Fruit fly (Drosophila melanogaster) whole organism, embryonic: Measurements from ENCODE around the gene Mdr65.

ENCODE experiments used
- B-H2 ChIP-seq: fragments of 200-800 bp; sonication (Bioruptor generic); optimal IDR thresholded peaks from 2 replicates; lab custom pipeline; 2018; ENCODE audit warnings: missing biosample characterization, mild to moderate bottlenecking, missing genetic modification characterization
- CG10274 ChIP-seq: fragments of 200-800 bp; sonication (Bioruptor generic); optimal IDR thresholded peaks from 3 replicates; lab custom pipeline; 2017; ENCODE audit warnings: missing biosample characterization, mild to moderate bottlenecking, missing genetic modification characterization
- CG10565 ChIP-seq: fragments of 200-800 bp; sonication (Bioruptor generic); optimal IDR thresholded peaks from 3 replicates; lab custom pipeline; 2016; ENCODE audit warnings: missing biosample characterization, mild to moderate bottlenecking, missing genetic modification characterization
- CG15011 ChIP-seq: fragments of 200-800 bp; sonication (Bioruptor generic); optimal IDR thresholded peaks from 3 replicates; lab custom pipeline; 2018; ENCODE audit warnings: missing biosample characterization, mild to moderate bottlenecking, missing genetic modification characterization
- CG1529 ChIP-seq: fragments of 200-800 bp; sonication (Bioruptor generic); optimal IDR thresholded peaks from 3 replicates; lab custom pipeline; 2018; ENCODE audit warnings: missing biosample characterization, missing genetic modification characterization
- CG15601 ChIP-seq: fragments of 200-800 bp; sonication (Bioruptor generic); optimal IDR thresholded peaks from 3 replicates; lab custom pipeline; 2019; ENCODE audit warnings: missing biosample characterization, mild to moderate bottlenecking, missing genetic modification characterization, moderate library complexity
- CG17385 ChIP-seq: fragments of 200-800 bp; sonication (Bioruptor generic); optimal IDR thresholded peaks from 3 replicates; lab custom pipeline; 2018; ENCODE audit warnings: missing biosample characterization, mild to moderate bottlenecking, missing genetic modification characterization
- CG2199 ChIP-seq: fragments of 200-800 bp; sonication (Bioruptor generic); IDR thresholded peaks from 3 replicates; pipeline ENCODE4 v1.3.6; 2022; ENCODE audit warnings: missing biosample characterization, missing genetic modification characterization
- CG3163 ChIP-seq: fragments of 200-800 bp; sonication (Bioruptor generic); optimal IDR thresholded peaks from 3 replicates; lab custom pipeline; 2016; ENCODE audit warnings: missing biosample characterization, missing genetic modification characterization
- CG32532 ChIP-seq: fragments of 200-800 bp; sonication (Bioruptor generic); IDR thresholded peaks from 2 replicates; pipeline ENCODE4 v1.3.6; 2022; ENCODE audit warnings: missing biosample characterization, missing genetic modification characterization
- CG33557 ChIP-seq: fragments of 200-800 bp; sonication (Bioruptor generic); optimal IDR thresholded peaks from 2 replicates; lab custom pipeline; 2019; ENCODE audit warnings: missing biosample characterization, mild to moderate bottlenecking, missing genetic modification characterization, moderate library complexity
- CG6254 ChIP-seq: fragments of 200-800 bp; sonication (Bioruptor generic); optimal IDR thresholded peaks from 3 replicates; lab custom pipeline; 2017; ENCODE audit warnings: mild to moderate bottlenecking, missing biosample characterization, missing genetic modification reagents, missing genetic modification characterization
- CG6765 ChIP-seq: fragments of 200-800 bp; sonication (Bioruptor generic); optimal IDR thresholded peaks from 3 replicates; lab custom pipeline; 2017; ENCODE audit warnings: missing biosample characterization, mild to moderate bottlenecking, missing genetic modification characterization
- CG6791 ChIP-seq: fragments of 200-800 bp; sonication (Bioruptor generic); IDR thresholded peaks from 3 replicates; pipeline ENCODE4 v1.3.6; 2022; ENCODE audit warnings: missing biosample characterization, missing genetic modification characterization; ENCODE audit not compliant: partially characterized antibody
- CG7963 ChIP-seq: fragments of 200-800 bp; sonication (Bioruptor generic); IDR thresholded peaks from 3 replicates; pipeline ENCODE4 v1.3.6; 2022; ENCODE audit warnings: missing biosample characterization, missing genetic modification characterization; ENCODE audit not compliant: partially characterized antibody
- CG8089 ChIP-seq: fragments of 200-800 bp; sonication (Bioruptor generic); optimal IDR thresholded peaks from 3 replicates; lab custom pipeline; 2016; ENCODE audit warnings: missing biosample characterization, missing genetic modification characterization
- CG8478 ChIP-seq: fragments of >200 bp; optimal IDR thresholded peaks from 2 replicates; lab custom pipeline; 2018
- CG9609 ChIP-seq: fragments of 200-800 bp; sonication (Bioruptor generic); optimal IDR thresholded peaks from 3 replicates; lab custom pipeline; 2016; ENCODE audit warnings: missing biosample characterization, missing genetic modification characterization
- CG9876 ChIP-seq: fragments of 200-800 bp; sonication (Bioruptor generic); optimal IDR thresholded peaks from 2 replicates; lab custom pipeline; 2016; ENCODE audit warnings: missing biosample characterization, missing genetic modification characterization
- CTCF ChIP-seq: fragments of 200-800 bp; sonication (Bioruptor generic); optimal IDR thresholded peaks from 2 replicates; lab custom pipeline; 2017; ENCODE audit warnings: missing biosample characterization, mild to moderate bottlenecking, missing genetic modification characterization, moderate library complexity
- Dll ChIP-seq: fragments of 200-800 bp; sonication (Bioruptor generic); IDR thresholded peaks from 4 replicates; pipeline ENCODE4 v1.3.6; 2022; ENCODE audit warnings: missing biosample characterization, missing genetic modification characterization; ENCODE audit not compliant: partially characterized antibody
- Eip74EF ChIP-seq, 2 experiments: fragments of 200-800 bp in 1 of 2; fragments of >200 bp in 1 of 2; sonication (Bioruptor generic) in 1 of 2; optimal IDR thresholded peaks; 2 replicates each; lab custom pipeline; 2017 to 2019; ENCODE audit warnings: missing biosample characterization in 2 of 2, missing genetic modification characterization in 2 of 2, mild to moderate bottlenecking in 1 of 2, moderate library complexity in 1 of 2
- HLH54F ChIP-seq: fragments of 200-800 bp; sonication (Bioruptor generic); optimal IDR thresholded peaks from 3 replicates; lab custom pipeline; 2016; ENCODE audit warnings: missing biosample characterization, missing genetic modification characterization
- Hmr ChIP-seq: fragments of 200-800 bp; sonication (Bioruptor generic); optimal IDR thresholded peaks from 3 replicates; lab custom pipeline; 2017; ENCODE audit warnings: mild to moderate bottlenecking, missing biosample characterization, missing genetic modification reagents, missing genetic modification characterization
- Hr78 ChIP-seq, 2 experiments: fragments of 200-800 bp in 1 of 2; fragments of >200 bp in 1 of 2; sonication (Bioruptor generic) in 1 of 2; optimal IDR thresholded peaks; 2 replicates each; lab custom pipeline; 2017 to 2019; ENCODE audit warnings: missing biosample characterization in 2 of 2, missing genetic modification characterization in 2 of 2, mild to moderate bottlenecking in 1 of 2, moderate library complexity in 1 of 2
- Lim3 ChIP-seq: fragments of 200-800 bp; sonication (Bioruptor generic); IDR thresholded peaks from 2 replicates; pipeline ENCODE4 v1.3.6; 2022; ENCODE audit warnings: missing biosample characterization, missing genetic modification characterization
- Meics ChIP-seq: fragments of 200-800 bp; sonication (Bioruptor generic); optimal IDR thresholded peaks from 2 replicates; lab custom pipeline; 2017; ENCODE audit warnings: missing biosample characterization, mild to moderate bottlenecking, missing genetic modification characterization
- Myb ChIP-seq: fragments of 200-800 bp; sonication (Bioruptor generic); optimal IDR thresholded peaks from 2 replicates; lab custom pipeline; 2016; ENCODE audit warnings: missing biosample characterization, missing genetic modification characterization
- Ptx1 ChIP-seq: fragments of 200-800 bp; sonication (Bioruptor generic); IDR thresholded peaks from 2 replicates; pipeline ENCODE4 v1.3.6; 2022; ENCODE audit warnings: missing biosample characterization, missing genetic modification characterization
- Scr ChIP-seq: fragments of 200-800 bp; sonication (Bioruptor generic); IDR thresholded peaks from 2 replicates; pipeline ENCODE4 v1.3.6; 2022; ENCODE audit warnings: missing biosample characterization, missing genetic modification characterization; ENCODE audit not compliant: partially characterized antibody
- Usf ChIP-seq: fragments of 200-800 bp; sonication (Bioruptor generic); optimal IDR thresholded peaks from 2 replicates; lab custom pipeline; 2017; ENCODE audit warnings: missing genotype, missing biosample characterization, missing genetic modification characterization
- ash1 ChIP-seq: fragments of 200-800 bp; sonication (Bioruptor generic); optimal IDR thresholded peaks from 2 replicates; lab custom pipeline; 2018; ENCODE audit warnings: missing biosample characterization, mild to moderate bottlenecking, missing genetic modification characterization
- caup ChIP-seq: fragments of 200-800 bp; sonication (Bioruptor generic); optimal IDR thresholded peaks from 3 replicates; lab custom pipeline; 2017; ENCODE audit warnings: missing biosample characterization, mild to moderate bottlenecking, missing genetic modification characterization, moderate library complexity; ENCODE audit not compliant: severe bottlenecking
- crol ChIP-seq: fragments of 200-800 bp; sonication (Bioruptor generic); IDR thresholded peaks from 2 replicates; pipeline ENCODE4 v1.3.6; 2022; ENCODE audit warnings: missing biosample characterization, missing genetic modification characterization
- dan ChIP-seq: fragments of 200-800 bp; sonication (Bioruptor generic); IDR thresholded peaks from 2 replicates; pipeline ENCODE4 v1.3.6; 2022; ENCODE audit warnings: missing biosample characterization, missing genetic modification characterization
- gcm2 ChIP-seq: fragments of 200-800 bp; sonication (Bioruptor generic); optimal IDR thresholded peaks from 2 replicates; lab custom pipeline; 2016; ENCODE audit warnings: missing biosample characterization, missing genetic modification characterization
- grn ChIP-seq: fragments of 200-800 bp; sonication (Bioruptor generic); optimal IDR thresholded peaks from 3 replicates; lab custom pipeline; 2017; ENCODE audit warnings: missing biosample characterization, missing genetic modification characterization
- hkb ChIP-seq, 2 experiments: fragments of 200-800 bp in 1 of 2; fragments of >200 bp in 1 of 2; sonication (Bioruptor generic) in 1 of 2; IDR thresholded peaks in 1 of 2; optimal IDR thresholded peaks in 1 of 2; 2 replicates each; pipeline versions ENCODE4 v1.3.6 to Lab custom; 2017 to 2022; ENCODE audit warnings: missing biosample characterization in 1 of 2, missing genetic modification characterization in 1 of 2
- ind ChIP-seq: fragments of 200-800 bp; sonication (Bioruptor generic); optimal IDR thresholded peaks from 3 replicates; lab custom pipeline; 2016; ENCODE audit warnings: missing biosample characterization, missing genetic modification characterization
- nmo ChIP-seq: fragments of 200-800 bp; sonication (Bioruptor generic); optimal IDR thresholded peaks from 2 replicates; lab custom pipeline; 2018; ENCODE audit warnings: missing biosample characterization, mild to moderate bottlenecking, missing genetic modification characterization, moderate library complexity
- nom ChIP-seq: fragments of 200-800 bp; sonication (Bioruptor generic); optimal IDR thresholded peaks from 2 replicates; lab custom pipeline; 2017; ENCODE audit warnings: missing biosample characterization, missing genetic modification characterization, mild to moderate bottlenecking, moderate library complexity, missing genetic modification reagents
- onecut ChIP-seq: fragments of 200-800 bp; sonication (Bioruptor generic); IDR thresholded peaks from 2 replicates; pipeline ENCODE4 v1.3.6; 2022; ENCODE audit warnings: missing biosample characterization, missing genetic modification characterization
- pb ChIP-seq: fragments of 200-800 bp; sonication (Bioruptor generic); optimal IDR thresholded peaks from 3 replicates; lab custom pipeline; 2016; ENCODE audit warnings: missing biosample characterization, missing genetic modification characterization
- salm ChIP-seq: fragments of 200-800 bp; sonication (Bioruptor generic); optimal IDR thresholded peaks from 2 replicates; lab custom pipeline; 2018; ENCODE audit warnings: missing biosample characterization, mild to moderate bottlenecking, missing genetic modification characterization
- sima ChIP-seq: fragments of 200-800 bp; sonication (Bioruptor generic); optimal IDR thresholded peaks from 2 replicates; lab custom pipeline; 2016; ENCODE audit warnings: missing biosample characterization, missing genetic modification characterization
- so ChIP-seq: fragments of 200-800 bp; sonication (Bioruptor generic); IDR thresholded peaks from 3 replicates; pipeline ENCODE4 v1.3.6; 2022; ENCODE audit warnings: missing biosample characterization, missing genetic modification characterization
- sr ChIP-seq: fragments of 200-800 bp; sonication (Bioruptor generic); IDR thresholded peaks from 3 replicates; pipeline ENCODE4 v1.3.6; 2022; ENCODE audit warnings: missing biosample characterization, missing genetic modification characterization
- trh ChIP-seq: fragments of 200-800 bp; sonication (Bioruptor generic); optimal IDR thresholded peaks from 2 replicates; lab custom pipeline; 2016; ENCODE audit warnings: missing biosample characterization, missing genetic modification characterization
- vfl ChIP-seq: fragments of 200-800 bp; sonication (Bioruptor generic); optimal IDR thresholded peaks from 2 replicates; lab custom pipeline; 2016; ENCODE audit warnings: missing biosample characterization, missing genetic modification characterization
- z ChIP-seq: fragments of 200-800 bp; sonication (Bioruptor generic); IDR thresholded peaks from 3 replicates; pipeline ENCODE4 v1.3.6; 2022; ENCODE audit warnings: missing biosample characterization, missing genetic modification characterization

The Mdr65 gene

dm6 chr3L:6215976-6216786, 29.4 kb downstream of the Mdr65 start (continued):
- TF ChIP-seq Dll (GFP tag; lab: Robert Waterston, UW): no peak
- TF ChIP-seq CG10274 (GFP tag; lab: Kevin White, UChicago): peak; percentile 13
- no peak for TF ChIP-seq CG3163 (GFP tag; lab: Kevin White, UChicago)
- no peak for TF ChIP-seq Hmr
- TF ChIP-seq B-H2 (GFP tag; lab: Kevin White, UChicago): no peak
- no peak for TF ChIP-seq CG15601 (tag; lab: Kevin White, UChicago)
- TF ChIP-seq so: no peak
- TF ChIP-seq dan (GFP tag; lab: Robert Waterston, UW): no peak
- no peak for TF ChIP-seq z (GFP tag; lab: Robert Waterston, UW)
- TF ChIP-seq CG8478: no peak
- no peak for TF ChIP-seq CG32532 (GFP tag; lab: Robert Waterston, UW)
- no peak for TF ChIP-seq CG10565 (GFP tag; lab: Kevin White, UChicago)
- no peak for TF ChIP-seq Hr78 (GFP tag; optimal IDR thresholded peaks at IDR 0.05; lab: Kevin White, UChicago)
- TF ChIP-seq hkb (optimal IDR thresholded peaks at IDR 0.05; lab: Kevin White, UChicago): no peak
- TF ChIP-seq hkb (GFP tag; IDR thresholded peaks at IDR 0.05; lab: Robert Waterston, UW): no peak; the same call in 1 of the 2 replicates
- no peak for TF ChIP-seq CG9876 (GFP tag; lab: Kevin White, UChicago)
- TF ChIP-seq nom: no peak
- no peak for TF ChIP-seq grn (GFP tag; lab: Kevin White, UChicago)
- peak; percentile 47 for TF ChIP-seq CG33557 (GFP tag; lab: Kevin White, UChicago)
- peak; percentile 62 for TF ChIP-seq CG15011 (GFP tag; lab: Kevin White, UChicago)
- peak; percentile 54 for TF ChIP-seq onecut (GFP tag; lab: Robert Waterston, UW)
- TF ChIP-seq trh (GFP tag; lab: Kevin White, UChicago): no peak
- TF ChIP-seq CTCF: no peak
- no peak for TF ChIP-seq CG7963 (GFP tag; lab: Robert Waterston, UW)
- TF ChIP-seq crol (GFP tag; lab: Robert Waterston, UW): no peak
- peak; percentile 49 for TF ChIP-seq salm (tag; lab: Kevin White, UChicago)
- TF ChIP-seq caup (GFP tag; lab: Kevin White, UChicago): peak; percentile 61
- peak; percentile 49; the same call in 1 of the 3 replicates for TF ChIP-seq CG2199 (GFP tag; lab: Robert Waterston, UW)
- TF ChIP-seq Ptx1 (GFP tag; lab: Robert Waterston, UW): no peak
- no peak for TF ChIP-seq CG9609 (GFP tag; lab: Kevin White, UChicago)
- TF ChIP-seq nmo (GFP tag; lab: Kevin White, UChicago): no peak
- no peak for TF ChIP-seq gcm2 (GFP tag; lab: Kevin White, UChicago)
- TF ChIP-seq pb (GFP tag; lab: Kevin White, UChicago): no peak
- peak; percentile 53 for TF ChIP-seq CG6765 (GFP tag; lab: Kevin White, UChicago)
- TF ChIP-seq ash1 (GFP tag; lab: Kevin White, UChicago): no peak
- no peak for TF ChIP-seq HLH54F (GFP tag; lab: Kevin White, UChicago)
- TF ChIP-seq Meics (GFP tag; lab: Kevin White, UChicago): peak; percentile 53
- no peak for TF ChIP-seq Eip74EF (GFP tag; optimal IDR thresholded peaks at IDR 0.05; lab: Kevin White, UChicago)
- no peak for TF ChIP-seq Myb (GFP tag; lab: Kevin White, UChicago)
- no peak for TF ChIP-seq vfl (GFP tag; lab: Kevin White, UChicago)
- TF ChIP-seq CG8089 (GFP tag; lab: Kevin White, UChicago): no peak
- TF ChIP-seq CG17385 (GFP tag; lab: Kevin White, UChicago): no peak
- TF ChIP-seq CG6254 (GFP tag; lab: Kevin White, UChicago): peak; percentile 25
- no peak for TF ChIP-seq Scr (GFP tag; lab: Robert Waterston, UW)
- TF ChIP-seq sr (GFP tag; lab: Robert Waterston, UW): no peak
- no peak for TF ChIP-seq CG6791 (GFP tag; lab: Robert Waterston, UW)
- no peak for TF ChIP-seq Lim3 (GFP tag; lab: Robert Waterston, UW)
- no peak for TF ChIP-seq ind (GFP tag; lab: Kevin White, UChicago)
- no peak for TF ChIP-seq CG1529 (GFP tag; lab: Kevin White, UChicago)
- TF ChIP-seq sima (GFP tag; lab: Kevin White, UChicago): no peak
- no peak for TF ChIP-seq Usf (GFP tag; lab: Kevin White, UChicago)
